Worm (Caenorhabditis elegans) whole organism, L4/young adult: ENCODE data around the gene hyl-2.

Experiments
- W03F9.2 ChIP-seq: fragments of 150-350 bp; optimal IDR thresholded peaks from 2 replicates; lab custom pipeline; 2014; ENCODE audit warnings: missing biosample characterization, missing genetic modification characterization
- dao-5 ChIP-seq: sonication (generic microtip); optimal IDR thresholded peaks from 2 replicates; lab custom pipeline; 2016; ENCODE audit warnings: missing genotype, missing genetic modification characterization, moderate library complexity, missing compliant biosample characterization
- him-1 ChIP-seq: sonication (generic microtip); optimal IDR thresholded peaks from 2 replicates; lab custom pipeline; 2016; ENCODE audit warnings: missing genotype, missing genetic modification reagents, missing genetic modification characterization, missing compliant biosample characterization

- TF ChIP-seq dao-5 (tag; lab: Kevin White, UChicago) (no peak), him-1 (tag; lab: Kevin White, UChicago) (no peak), W03F9.2 (no peak)
Measured at ce11 chrX:4652950-4653349, 46.3 kb downstream of the hyl-2 start.
